Worm (Caenorhabditis elegans): ENCODE data around the gene C34E10.12.

DNA sequence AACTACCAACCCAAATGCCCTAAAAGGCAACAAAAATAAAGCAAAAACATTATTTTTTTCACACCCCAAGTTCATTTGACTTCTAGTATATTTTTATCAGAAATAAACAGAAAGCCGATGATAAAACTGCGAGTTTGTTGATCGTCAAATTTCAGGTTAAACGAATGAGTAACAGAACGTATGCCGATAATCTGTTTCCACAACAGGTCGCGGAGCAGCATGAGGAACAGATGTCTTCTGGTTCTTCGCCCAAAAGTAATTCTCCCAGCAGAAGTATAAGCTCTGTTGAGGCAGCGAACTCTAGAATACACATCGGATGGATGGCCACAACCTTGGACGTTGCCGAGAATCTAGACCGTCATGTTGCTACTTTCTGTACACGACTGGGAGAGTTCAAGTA, 2.7 kb upstream of the C34E10.12 start, which contains the start of gene prmt-5:
- TF ChIP-seq snpc-4 (tag; optimal IDR thresholded peaks at IDR 0.05): no peak
- no peak for TF ChIP-seq sma-9 (GFP tag; optimal IDR thresholded peaks at IDR 0.05)
- TF ChIP-seq sma-9 (tag; optimal IDR thresholded peaks at IDR 0.05): no peak
- no peak for TF ChIP-seq nhr-11 (tag; optimal IDR thresholded peaks at IDR 0.05)
- no peak for TF ChIP-seq unc-39 (tag; optimal IDR thresholded peaks at IDR 0.05)
- no peak for TF ChIP-seq mab-5 (tag; optimal IDR thresholded peaks at IDR 0.05)
- TF ChIP-seq nhr-77 (tag; optimal IDR thresholded peaks at IDR 0.05): no peak
- TF ChIP-seq fos-1 (tag; optimal IDR thresholded peaks at IDR 0.05): no peak
- no peak for TF ChIP-seq unc-62 (GFP tag; optimal IDR thresholded peaks at IDR 0.05)
- TF ChIP-seq egl-27 (tag; optimal IDR thresholded peaks at IDR 0.05): no peak
- no peak for TF ChIP-seq ceh-82 (tag; optimal IDR thresholded peaks at IDR 0.05)
- no peak for TF ChIP-seq elt-3 (tag; optimal IDR thresholded peaks at IDR 0.05)
- no peak for TF ChIP-seq blmp-1 (tag; optimal IDR thresholded peaks at IDR 0.05; ENCODE audit: insufficient read depth)
- peak; percentile 65 for TF ChIP-seq ama-1 (optimal IDR thresholded peaks at IDR 0.05)
